Worm (Caenorhabditis elegans) whole organism, late embryonic: ENCODE results near the gene srw-57.
"Not testable (repeated sequence)": the region's sequence is repeated elsewhere in the genome, so short reads cannot be mapped to it uniquely, and the experiment has no call there.

Source experiments
- C08G9.2 ChIP-seq: sonication (generic microtip); optimal IDR thresholded peaks from 2 replicates; lab custom pipeline; 2016; ENCODE audit warnings: mild to moderate bottlenecking, missing genetic modification characterization, moderate library complexity, missing compliant biosample characterization
- C38D4.7 ChIP-seq: fragments of 200-800 bp; sonication (Bioruptor generic); optimal IDR thresholded peaks from 2 replicates; lab custom pipeline; 2018; ENCODE audit warnings: mild to moderate bottlenecking, missing genetic modification characterization, moderate library complexity, missing compliant biosample characterization
- K02D7.2 ChIP-seq: sonication (generic microtip); optimal IDR thresholded peaks from 2 replicates; lab custom pipeline; 2017; ENCODE audit warnings: mild to moderate bottlenecking, missing genetic modification characterization, missing compliant biosample characterization
- K09A11.1 ChIP-seq: sonication (generic microtip); optimal IDR thresholded peaks from 2 replicates; lab custom pipeline; 2017; ENCODE audit warnings: antibody characterized with exemption, mild to moderate bottlenecking, missing genetic modification characterization, missing compliant biosample characterization; ENCODE audit not compliant: insufficient read depth
- T23F11.4 ChIP-seq: fragments of 200-800 bp; sonication (Bioruptor generic); optimal IDR thresholded peaks from 2 replicates; lab custom pipeline; 2018; ENCODE audit warnings: mild to moderate bottlenecking, missing genetic modification characterization, missing compliant biosample characterization
- ama-1 ChIP-seq: fragments of 150-350 bp; optimal IDR thresholded peaks from 2 replicates; lab custom pipeline; 2014
- ceh-19 ChIP-seq: fragments of 200-800 bp; sonication (Bioruptor generic); optimal IDR thresholded peaks from 2 replicates; lab custom pipeline; 2018; ENCODE audit warnings: mild to moderate bottlenecking, missing genetic modification characterization, missing compliant biosample characterization
- ceh-2 ChIP-seq: sonication (generic microtip); optimal IDR thresholded peaks from 2 replicates; lab custom pipeline; 2016; ENCODE audit warnings: missing genotype, missing genetic modification characterization, missing compliant biosample characterization
- ceh-22 ChIP-seq: sonication (generic microtip); optimal IDR thresholded peaks from 2 replicates; lab custom pipeline; 2017; ENCODE audit warnings: missing biosample characterization, missing genetic modification characterization
- ceh-24 ChIP-seq: sonication (generic microtip); optimal IDR thresholded peaks from 2 replicates; lab custom pipeline; 2016; ENCODE audit warnings: mild to moderate bottlenecking, missing genetic modification characterization, missing compliant biosample characterization
- ceh-31 ChIP-seq: sonication (generic microtip); optimal IDR thresholded peaks from 2 replicates; lab custom pipeline; 2016; ENCODE audit warnings: missing genetic modification characterization, missing compliant biosample characterization
- ceh-6 ChIP-seq: fragments of 200-800 bp; sonication (Bioruptor generic); optimal IDR thresholded peaks from 2 replicates; lab custom pipeline; 2018; ENCODE audit warnings: mild to moderate bottlenecking, missing genetic modification characterization, missing compliant biosample characterization
- che-1 ChIP-seq: sonication (generic microtip); optimal IDR thresholded peaks from 2 replicates; lab custom pipeline; 2016; ENCODE audit warnings: mild to moderate bottlenecking, missing genetic modification characterization, missing compliant biosample characterization
- dmd-4 ChIP-seq: sonication (generic microtip); optimal IDR thresholded peaks from 2 replicates; lab custom pipeline; 2016; ENCODE audit warnings: borderline replicate concordance, missing genetic modification characterization, missing compliant biosample characterization
- elt-4 ChIP-seq: sonication (generic microtip); optimal IDR thresholded peaks from 2 replicates; lab custom pipeline; 2016; ENCODE audit warnings: missing genetic modification characterization, missing compliant biosample characterization
- ets-4 ChIP-seq: sonication (generic microtip); optimal IDR thresholded peaks from 2 replicates; lab custom pipeline; 2016; ENCODE audit warnings: missing genetic modification characterization, missing compliant biosample characterization
- eyg-1 ChIP-seq: sonication (generic microtip); optimal IDR thresholded peaks from 2 replicates; lab custom pipeline; 2016; ENCODE audit warnings: missing genotype, missing genetic modification characterization, missing compliant biosample characterization
- fax-1 ChIP-seq: sonication (generic microtip); optimal IDR thresholded peaks from 2 replicates; lab custom pipeline; 2016; ENCODE audit warnings: missing genotype, missing genetic modification characterization, missing compliant biosample characterization
- fkh-10 ChIP-seq: fragments of 150-350 bp; optimal IDR thresholded peaks from 2 replicates; lab custom pipeline; 2014; ENCODE audit warnings: missing biosample characterization, missing genetic modification reagents, missing genetic modification characterization
- fkh-6 ChIP-seq: sonication (generic microtip); optimal IDR thresholded peaks from 2 replicates; lab custom pipeline; 2016; ENCODE audit warnings: missing genetic modification characterization, missing compliant biosample characterization
- hlh-13 ChIP-seq: fragments of 200-800 bp; sonication (Bioruptor generic); optimal IDR thresholded peaks from 2 replicates; lab custom pipeline; 2018; ENCODE audit warnings: mild to moderate bottlenecking, missing genetic modification characterization, missing compliant biosample characterization
- hlh-30 ChIP-seq: sonication (generic microtip); optimal IDR thresholded peaks from 2 replicates; lab custom pipeline; 2017; ENCODE audit warnings: antibody characterized with exemption, missing genetic modification characterization, missing compliant biosample characterization; ENCODE audit not compliant: insufficient read depth
- hlh-6 ChIP-seq: sonication (generic microtip); optimal IDR thresholded peaks from 2 replicates; lab custom pipeline; 2016; ENCODE audit warnings: missing genotype, missing genetic modification characterization, missing compliant biosample characterization
- hlh-8 ChIP-seq: sonication (generic microtip); optimal IDR thresholded peaks from 2 replicates; lab custom pipeline; 2016; ENCODE audit warnings: missing genotype, missing genetic modification characterization, missing compliant biosample characterization
- lim-6 ChIP-seq: sonication (generic microtip); optimal IDR thresholded peaks from 2 replicates; lab custom pipeline; 2016; ENCODE audit warnings: missing genetic modification characterization, missing compliant biosample characterization
- lin-11 ChIP-seq: fragments of 200-800 bp; sonication (Bioruptor generic); optimal IDR thresholded peaks from 2 replicates; lab custom pipeline; 2018; ENCODE audit warnings: mild to moderate bottlenecking, missing genetic modification characterization, missing compliant biosample characterization
- madf-2 ChIP-seq: sonication (generic microtip); optimal IDR thresholded peaks from 2 replicates; lab custom pipeline; 2017; ENCODE audit warnings: missing genetic modification characterization, missing compliant biosample characterization
- nfya-1 ChIP-seq: sonication (generic microtip); optimal IDR thresholded peaks from 2 replicates; lab custom pipeline; 2017; ENCODE audit warnings: missing genetic modification characterization, mild to moderate bottlenecking, missing compliant biosample characterization, antibody characterized with exemption, moderate library complexity
- nhr-11 ChIP-seq: fragments of 150-350 bp; optimal IDR thresholded peaks from 2 replicates; lab custom pipeline; 2014; ENCODE audit warnings: missing biosample characterization, missing genetic modification characterization
- nhr-232 ChIP-seq: sonication (generic microtip); optimal IDR thresholded peaks from 2 replicates; lab custom pipeline; 2016; ENCODE audit warnings: missing genetic modification characterization, missing compliant biosample characterization
- pag-3 ChIP-seq: sonication (generic microtip); optimal IDR thresholded peaks from 2 replicates; lab custom pipeline; 2016; ENCODE audit warnings: missing compliant biosample characterization, missing genetic modification characterization, borderline replicate concordance
- pat-9 ChIP-seq: fragments of 200-800 bp; sonication (Bioruptor generic); optimal IDR thresholded peaks from 2 replicates; lab custom pipeline; 2018; ENCODE audit warnings: mild to moderate bottlenecking, missing genetic modification characterization, moderate library complexity, missing compliant biosample characterization
- pha-4 ChIP-seq: fragments of 150-350 bp; optimal IDR thresholded peaks from 2 replicates; lab custom pipeline; 2018; ENCODE audit warnings: missing biosample characterization, missing genetic modification reagents, missing genetic modification characterization
- pros-1 ChIP-seq: fragments of 150-350 bp; optimal IDR thresholded peaks from 2 replicates; lab custom pipeline; 2014; ENCODE audit warnings: missing biosample characterization, missing genetic modification reagents, missing genetic modification characterization
- ref-2 ChIP-seq: sonication (generic microtip); optimal IDR thresholded peaks from 2 replicates; lab custom pipeline; 2016; ENCODE audit warnings: missing genetic modification characterization, missing compliant biosample characterization
- sox-2 ChIP-seq: fragments of 200-800 bp; sonication (Bioruptor generic); IDR thresholded peaks from 2 replicates; pipeline ENCODE4 v1.3.6; 2022; ENCODE audit warnings: missing genetic modification reagents, missing genetic modification characterization, missing compliant biosample characterization
- sox-4 ChIP-seq: sonication (generic microtip); optimal IDR thresholded peaks from 2 replicates; lab custom pipeline; 2017; ENCODE audit warnings: mild to moderate bottlenecking, missing genetic modification characterization, inconsistent platforms, missing compliant biosample characterization

srw-57 gene

ce11 chrV:15991850-15992249 is 37.0 kb upstream of the srw-57 start, which contains the start of gene C06C6.7:
TSS of gene C06C6.7 (plus strand) at chrV:15992150.
- not testable (repeated sequence) for TF ChIP-seq madf-2, K02D7.2, C08G9.2 (tag; lab: Kevin White, UChicago)

- TF ChIP-seq ref-2 (tag; lab: Kevin White, UChicago) (no peak), nhr-232 (no peak), ceh-19 (GFP tag; lab: Kevin White, UChicago) (no peak), sox-2 (no peak), K09A11.1 (no peak)
Measured at ce11 chrV:15988074-15988473, 33.2 kb upstream of the srw-57 start, which contains the start of gene F36G9.15. TSS of gene F36G9.15 (minus strand) at chrV:15988174.

ce11 chrV:15982733-15983344 is 28.0 kb upstream of the srw-57 start, which contains the start of the genes fbxa-99 and F36G9.13:
TSS of gene fbxa-99 (minus strand) at chrV:15982854.
TSS of gene F36G9.13 (plus strand) at chrV:15983294.
- TF ChIP-seq ceh-6 (no peak), T23F11.4 (no peak), ceh-22 (tag; lab: Kevin White, UChicago) (no peak), hlh-13 (no peak), lim-6 (tag; lab: Kevin White, UChicago) (no peak), hlh-8 (no peak), fkh-10 (GFP tag; lab: Kevin White, UChicago) (no peak), pros-1 (tag; lab: Kevin White, UChicago) (no peak), ceh-2 (no peak), hlh-30 (tag; lab: Kevin White, UChicago) (no peak), elt-4 (tag; lab: Kevin White, UChicago) (no peak), pag-3 (no peak), ceh-31 (tag; lab: Kevin White, UChicago) (no peak), ama-1 (lab: Kevin White, UChicago) (no peak), C38D4.7 (GFP tag; lab: Kevin White, UChicago) (no peak), nfya-1 (no peak), lin-11 (tag; lab: Kevin White, UChicago) (no peak), ceh-24 (tag; lab: Kevin White, UChicago) (no peak), pat-9 (tag; lab: Kevin White, UChicago) (no peak)

ce11 chrV:15978232-15978764 is 23.5 kb upstream of the srw-57 start, which contains the start of gene oac-20:
TSS of gene oac-20 (plus strand) at chrV:15978714.
- no peak for TF ChIP-seq madf-2 (tag; lab: Kevin White, UChicago)
- TF ChIP-seq ceh-6: no peak
- TF ChIP-seq pha-4: no peak
- no peak for TF ChIP-seq hlh-6
- TF ChIP-seq ceh-31 (tag; lab: Kevin White, UChicago): no peak
- TF ChIP-seq che-1 (tag; lab: Kevin White, UChicago): no peak
- TF ChIP-seq, all 69 proteins: peak for 0

ce11 chrV:15975845-15976244 is 21.0 kb upstream of the srw-57 start, which contains the start of gene clec-232:
TSS of gene clec-232 (plus strand) at chrV:15976145.
- TF ChIP-seq nhr-232: no peak
- no peak for TF ChIP-seq eyg-1
- no peak for TF ChIP-seq ets-4 (tag; lab: Kevin White, UChicago)
- no peak for TF ChIP-seq fkh-6
- TF ChIP-seq hlh-30 (tag; lab: Kevin White, UChicago): no peak
- no peak for TF ChIP-seq hlh-6
- no peak for TF ChIP-seq C08G9.2 (tag; lab: Kevin White, UChicago)
- TF ChIP-seq dmd-4: no peak
- TF ChIP-seq fax-1 (tag; lab: Kevin White, UChicago): no peak
- no peak for TF ChIP-seq ama-1 (lab: Kevin White, UChicago)
- TF ChIP-seq nfya-1: no peak
- TF ChIP-seq ceh-2: no peak
- no peak for TF ChIP-seq nhr-11
- TF ChIP-seq sox-4 (tag; lab: Kevin White, UChicago): no peak
- TF ChIP-seq ceh-6: no peak
- TF ChIP-seq elt-4 (tag; lab: Kevin White, UChicago): no peak
- TF ChIP-seq ceh-19 (GFP tag; lab: Kevin White, UChicago): no peak
- TF ChIP-seq, all 69 proteins: peak for 0
